Worm (Caenorhabditis elegans): ENCODE data around the gene nhr-40.

Gene nhr-40

ce11 chrX:2598833-2599279, 5.1 kb downstream of the nhr-40 start (continued):
- TF ChIP-seq swsn-7 (tag; optimal IDR thresholded peaks at IDR 0.05) (peak; percentile 65), aly-2 (tag; optimal IDR thresholded peaks at IDR 0.05) (no peak), dpl-1 (GFP tag; optimal IDR thresholded peaks at IDR 0.05) (no peak), F16B12.6 (tag; optimal IDR thresholded peaks at IDR 0.05) (no peak), fos-1 (tag; optimal IDR thresholded peaks at IDR 0.05) (peak; percentile 19), mep-1 (tag; optimal IDR thresholded peaks at IDR 0.05) (no peak), lin-14 (GFP tag; optimal IDR thresholded peaks at IDR 0.05) (peak; percentile 93), ceh-82 (tag; optimal IDR thresholded peaks at IDR 0.05) (peak in 2 of 3 experiments; percentile 46 to 77), mab-9 (GFP tag; IDR thresholded peaks at IDR 0.05) (no peak), elt-3 (tag; optimal IDR thresholded peaks at IDR 0.05) (no peak), unc-130 (tag; optimal IDR thresholded peaks at IDR 0.05) (no peak), ces-1 (GFP tag; optimal IDR thresholded peaks at IDR 0.05) (no peak), elt-2 (tag; optimal IDR thresholded peaks at IDR 0.05) (no peak), sox-4 (tag; optimal IDR thresholded peaks at IDR 0.05) (peak; percentile 2), nhr-76 (tag; optimal IDR thresholded peaks at IDR 0.05) (no peak), hpl-2 (GFP tag; optimal IDR thresholded peaks at IDR 0.05) (no peak), pax-3 (tag; optimal IDR thresholded peaks at IDR 0.05) (no peak), aha-1 (tag; optimal IDR thresholded peaks at IDR 0.05) (no peak), nhr-90 (tag; optimal IDR thresholded peaks at IDR 0.05; ENCODE audit: poor library complexity) (no peak), pqm-1 (tag; optimal IDR thresholded peaks at IDR 0.05) (no peak), tbx-2 (tag; optimal IDR thresholded peaks at IDR 0.05) (peak; percentile 53), nhr-28 (tag; optimal IDR thresholded peaks at IDR 0.05) (no peak), egl-27 (tag; optimal IDR thresholded peaks at IDR 0.05) (no peak), C04F5.9 (tag; optimal IDR thresholded peaks at IDR 0.05) (no peak), Y116A8C.19 (tag; optimal IDR thresholded peaks at IDR 0.05; ENCODE audit: borderline replicate concordance) (no peak), lir-3 (tag; optimal IDR thresholded peaks at IDR 0.05; ENCODE audit: poor library complexity) (no peak), nhr-77 (tag; optimal IDR thresholded peaks at IDR 0.05) (no peak), alr-1 (tag; optimal IDR thresholded peaks at IDR 0.05; ENCODE audit: borderline replicate concordance) (no peak), hlh-17 (GFP tag; optimal IDR thresholded peaks at IDR 0.05; ENCODE audit: borderline replicate concordance) (no peak), nhr-85 (tag) (no peak), lin-13 (GFP tag; optimal IDR thresholded peaks at IDR 0.05) (no peak), ceh-63 (GFP tag; optimal IDR thresholded peaks at IDR 0.05) (no peak), unc-62 (GFP tag; optimal IDR thresholded peaks at IDR 0.05) (no peak), unc-86 (tag; optimal IDR thresholded peaks at IDR 0.05) (peak; percentile 74), dsc-1 (tag; optimal IDR thresholded peaks at IDR 0.05) (peak; percentile 56), fkh-4 (tag; optimal IDR thresholded peaks at IDR 0.05; ENCODE audit: borderline replicate concordance) (no peak), sup-37 (GFP tag; optimal IDR thresholded peaks at IDR 0.05) (no peak), ama-1 (optimal IDR thresholded peaks at IDR 0.05) (no peak), zip-4 (GFP tag; optimal IDR thresholded peaks at IDR 0.05) (no peak), nhr-20 (tag; optimal IDR thresholded peaks at IDR 0.05) (peak; percentile 18), C16A3.4 (tag; optimal IDR thresholded peaks at IDR 0.05) (no peak), nhr-11 (tag; optimal IDR thresholded peaks at IDR 0.05) (no peak), nhr-47 (tag; optimal IDR thresholded peaks at IDR 0.05) (peak; percentile 80), pag-3 (tag; optimal IDR thresholded peaks at IDR 0.05; ENCODE audit: borderline replicate concordance, insufficient read depth) (no peak), efl-3 (GFP tag; optimal IDR thresholded peaks at IDR 0.05) (no peak), hlh-4 (tag; optimal IDR thresholded peaks at IDR 0.05) (no peak), lsy-2 (tag; optimal IDR thresholded peaks at IDR 0.05) (peak in 1 of 2 experiments; percentile 67), blmp-1 (tag; optimal IDR thresholded peaks at IDR 0.05) (no peak), zag-1 (tag; optimal IDR thresholded peaks at IDR 0.05) (no peak), mef-2 (tag; optimal IDR thresholded peaks at IDR 0.05) (peak; percentile 77), mdl-1 (tag; optimal IDR thresholded peaks at IDR 0.05) (no peak), ztf-11 (tag; optimal IDR thresholded peaks at IDR 0.05) (no peak), isw-1 (GFP tag; IDR thresholded peaks at IDR 0.05) (peak; percentile 13; the same call in 1 of the 2 replicates)

Data from whole organism, L1 larva.